Fruit fly (Drosophila melanogaster) whole organism, adult: Measurements from ENCODE around the gene retm.
A peak's percentile ranks its signal among the peaks of the same experiment; 100 is the strongest.

Experiments used
- CG11617 ChIP-seq: fragments of 200-800 bp; sonication (Bioruptor generic); optimal IDR thresholded peaks from 2 replicates; lab custom pipeline; 2017; ENCODE audit warnings: mild to moderate bottlenecking, missing biosample characterization, missing genetic modification reagents, missing genetic modification characterization
- CG12768 ChIP-seq: fragments of 200-800 bp; sonication (Bioruptor generic); optimal IDR thresholded peaks from 2 replicates; lab custom pipeline; 2017; ENCODE audit warnings: missing biosample characterization, missing genetic modification characterization, mild to moderate bottlenecking, moderate library complexity, missing genetic modification reagents
- CG14711 ChIP-seq: fragments of 200-800 bp; sonication (Bioruptor generic); optimal IDR thresholded peaks from 2 replicates; lab custom pipeline; 2018; ENCODE audit warnings: missing biosample characterization, mild to moderate bottlenecking, missing genetic modification characterization, moderate library complexity
- CG1620 ChIP-seq: fragments of 200-800 bp; sonication (Bioruptor generic); optimal IDR thresholded peaks from 2 replicates; lab custom pipeline; 2016; ENCODE audit warnings: missing biosample characterization, missing genetic modification characterization
- CG33017 ChIP-seq: fragments of 200-800 bp; sonication (Bioruptor generic); optimal IDR thresholded peaks from 2 replicates; lab custom pipeline; 2018; ENCODE audit warnings: missing biosample characterization, mild to moderate bottlenecking, missing genetic modification characterization, moderate library complexity
- CG7045 ChIP-seq: fragments of 200-800 bp; sonication (Bioruptor generic); optimal IDR thresholded peaks from 2 replicates; lab custom pipeline; 2017; ENCODE audit warnings: missing biosample characterization, mild to moderate bottlenecking, missing genetic modification characterization
- Clk ChIP-seq: fragments of 200-800 bp; sonication (Bioruptor generic); optimal IDR thresholded peaks from 2 replicates; lab custom pipeline; 2017; ENCODE audit warnings: missing biosample characterization, missing genetic modification characterization
- Crg-1 ChIP-seq: fragments of 200-800 bp; sonication (Bioruptor generic); optimal IDR thresholded peaks from 2 replicates; lab custom pipeline; 2016; ENCODE audit warnings: missing biosample characterization, missing genetic modification characterization
- Hr96 ChIP-seq: fragments of 200-800 bp; sonication (Bioruptor generic); optimal IDR thresholded peaks from 2 replicates; lab custom pipeline; 2016; ENCODE audit warnings: missing biosample characterization, missing genetic modification characterization
- bab1 ChIP-seq: fragments of 200-800 bp; sonication (Bioruptor generic); optimal IDR thresholded peaks from 3 replicates; lab custom pipeline; 2019; ENCODE audit warnings: missing biosample characterization, mild to moderate bottlenecking, missing genetic modification characterization, moderate library complexity
- cnc ChIP-seq, 2 experiments: fragments of >200 bp; optimal IDR thresholded peaks; 2 replicates each; lab custom pipeline; 2017
- ovo ChIP-seq: fragments of 200-800 bp; sonication (Bioruptor generic); optimal IDR thresholded peaks from 2 replicates; lab custom pipeline; 2016; ENCODE audit warnings: missing biosample characterization, missing genetic modification characterization
- pad ChIP-seq: fragments of 200-800 bp; sonication (Bioruptor generic); optimal IDR thresholded peaks from 3 replicates; lab custom pipeline; 2017; ENCODE audit warnings: missing biosample characterization, missing genetic modification characterization, mild to moderate bottlenecking, moderate library complexity, missing genetic modification reagents
- toe ChIP-seq: fragments of 200-800 bp; sonication (Bioruptor generic); optimal IDR thresholded peaks from 2 replicates; lab custom pipeline; 2016; ENCODE audit warnings: missing biosample characterization, missing genetic modification characterization

DNA sequence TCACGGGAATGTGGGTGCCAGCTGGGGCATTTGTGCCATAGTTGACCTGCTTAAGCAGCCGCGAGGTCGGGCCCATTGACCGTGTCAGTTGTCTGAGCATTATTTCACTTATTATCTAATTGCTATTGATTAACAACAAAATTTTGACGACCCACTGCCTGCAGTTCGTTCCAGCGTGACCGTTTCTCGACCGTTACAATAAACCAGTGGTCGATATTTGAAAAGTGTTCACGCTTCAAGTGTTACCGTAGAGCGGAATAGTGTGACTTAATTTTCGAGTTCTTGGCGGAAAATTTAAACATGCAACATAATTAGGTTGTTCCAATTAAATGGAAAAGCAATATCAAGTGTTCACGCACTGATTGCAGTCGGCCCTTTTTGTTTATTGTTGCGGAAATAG is 11.8 kb upstream of the retm start, which contains the start of gene HemK1:
- TF ChIP-seq CG11617 (GFP tag; lab: Kevin White, UChicago): no peak
- no peak for TF ChIP-seq ovo
- TF ChIP-seq bab1 (GFP tag; lab: Kevin White, UChicago): peak; percentile 64
- no peak for TF ChIP-seq CG14711 (tag; lab: Kevin White, UChicago)
- TF ChIP-seq toe: no peak
- no peak for TF ChIP-seq Clk (GFP tag; lab: Kevin White, UChicago)
- TF ChIP-seq Hr96 (GFP tag; lab: Kevin White, UChicago): no peak
- TF ChIP-seq CG33017 (tag; lab: Kevin White, UChicago): no peak
- TF ChIP-seq CG12768 (GFP tag; lab: Kevin White, UChicago): no peak
- no peak for TF ChIP-seq pad (GFP tag; lab: Kevin White, UChicago)
- no peak for TF ChIP-seq cnc (optimal IDR thresholded peaks at IDR 0.05; lab: Kevin White, UChicago)
- TF ChIP-seq CG1620 (GFP tag; lab: Kevin White, UChicago): no peak
- no peak for TF ChIP-seq CG7045
- no peak for TF ChIP-seq Crg-1 (GFP tag; lab: Kevin White, UChicago)
